Fruit fly (Drosophila melanogaster) whole organism, embryonic: Measurements from ENCODE around the gene Sec15.

ENCODE experiments used
- BEAF-32 ChIP-seq: fragments of 200-800 bp; sonication (Bioruptor generic); optimal IDR thresholded peaks from 3 replicates; lab custom pipeline; 2017; ENCODE audit warnings: missing biosample characterization, missing genetic modification characterization, mild to moderate bottlenecking, moderate library complexity, missing genetic modification reagents
- CG10267 ChIP-seq: fragments of 200-800 bp; sonication (Bioruptor generic); optimal IDR thresholded peaks from 2 replicates; lab custom pipeline; 2018; ENCODE audit warnings: missing biosample characterization, mild to moderate bottlenecking, missing genetic modification characterization, moderate library complexity
- CG10321 ChIP-seq: fragments of 200-800 bp; sonication (Bioruptor generic); IDR thresholded peaks from 2 replicates; pipeline ENCODE4 v1.3.6; 2022; ENCODE audit warnings: missing biosample characterization, missing genetic modification characterization
- CG13123 ChIP-seq: fragments of 200-800 bp; sonication (Bioruptor generic); optimal IDR thresholded peaks from 2 replicates; lab custom pipeline; 2016; ENCODE audit warnings: missing biosample characterization, missing genetic modification characterization
- CG14014 ChIP-seq: fragments of 200-800 bp; sonication (Bioruptor generic); IDR thresholded peaks from 2 replicates; pipeline ENCODE4 v1.3.6; 2022; ENCODE audit warnings: missing biosample characterization, missing genetic modification characterization
- CG14710 ChIP-seq: fragments of 200-800 bp; sonication (Bioruptor generic); optimal IDR thresholded peaks from 3 replicates; lab custom pipeline; 2019; ENCODE audit warnings: missing biosample characterization, mild to moderate bottlenecking, missing genetic modification characterization, moderate library complexity
- CG15479 ChIP-seq: fragments of 200-800 bp; sonication (Bioruptor generic); optimal IDR thresholded peaks from 3 replicates; lab custom pipeline; 2019; ENCODE audit warnings: missing biosample characterization, mild to moderate bottlenecking, missing genetic modification characterization, moderate library complexity
- CG1602 ChIP-seq: fragments of 200-800 bp; sonication (Bioruptor generic); optimal IDR thresholded peaks from 3 replicates; lab custom pipeline; 2016; ENCODE audit warnings: missing biosample characterization, missing genetic modification characterization
- CG16813 ChIP-seq: fragments of 200-800 bp; sonication (Bioruptor generic); IDR thresholded peaks from 3 replicates; pipeline ENCODE4 v1.3.6; 2022; ENCODE audit warnings: missing biosample characterization, missing genetic modification characterization; ENCODE audit not compliant: partially characterized antibody
- CG18011 ChIP-seq: fragments of 200-800 bp; sonication (Bioruptor generic); optimal IDR thresholded peaks from 2 replicates; lab custom pipeline; 2017; ENCODE audit warnings: missing biosample characterization, missing genetic modification characterization, mild to moderate bottlenecking, moderate library complexity, missing genotype
- CG18476 ChIP-seq: fragments of 200-800 bp; sonication (Bioruptor generic); optimal IDR thresholded peaks from 2 replicates; lab custom pipeline; 2016; ENCODE audit warnings: missing biosample characterization, mild to moderate bottlenecking, missing genetic modification characterization
- CG2678 ChIP-seq: fragments of 200-800 bp; sonication (Bioruptor generic); optimal IDR thresholded peaks from 3 replicates; lab custom pipeline; 2019; ENCODE audit warnings: missing biosample characterization, mild to moderate bottlenecking, missing genetic modification characterization, moderate library complexity
- CG3065 ChIP-seq: fragments of 200-800 bp; sonication (Bioruptor generic); optimal IDR thresholded peaks from 2 replicates; lab custom pipeline; 2016; ENCODE audit warnings: missing biosample characterization, missing genetic modification characterization
- CG34224 ChIP-seq: fragments of 200-800 bp; sonication (Bioruptor generic); IDR thresholded peaks from 3 replicates; pipeline ENCODE4 v1.3.6; 2022; ENCODE audit warnings: missing biosample characterization, missing genetic modification characterization; ENCODE audit not compliant: partially characterized antibody
- CG34422 ChIP-seq: fragments of 200-800 bp; sonication (Bioruptor generic); IDR thresholded peaks from 3 replicates; pipeline ENCODE4 v1.3.6; 2022; ENCODE audit warnings: missing biosample characterization, missing genetic modification characterization
- CG3838 ChIP-seq: fragments of 200-800 bp; sonication (Bioruptor generic); optimal IDR thresholded peaks from 3 replicates; lab custom pipeline; 2016; ENCODE audit warnings: missing biosample characterization, missing genetic modification characterization
- CG4424 ChIP-seq: fragments of 200-800 bp; sonication (Bioruptor generic); optimal IDR thresholded peaks from 3 replicates; lab custom pipeline; 2016; ENCODE audit warnings: missing biosample characterization, missing genetic modification characterization
- CG6791 ChIP-seq: fragments of 200-800 bp; sonication (Bioruptor generic); IDR thresholded peaks from 3 replicates; pipeline ENCODE4 v1.3.6; 2022; ENCODE audit warnings: missing biosample characterization, missing genetic modification characterization; ENCODE audit not compliant: partially characterized antibody
- CG7987 ChIP-seq: fragments of 200-800 bp; sonication (Bioruptor generic); optimal IDR thresholded peaks from 2 replicates; lab custom pipeline; 2018; ENCODE audit warnings: missing biosample characterization, mild to moderate bottlenecking, missing genetic modification characterization, moderate library complexity
- CG8290 ChIP-seq, 3 experiments: fragments of 200-800 bp; sonication (Bioruptor generic); optimal IDR thresholded peaks; 2 replicates each; lab custom pipeline; 2016 to 2019; ENCODE audit warnings: missing biosample characterization in 3 of 3, missing genetic modification characterization in 3 of 3, mild to moderate bottlenecking in 2 of 3, moderate library complexity in 1 of 3
- Dad ChIP-seq: fragments of 200-800 bp; sonication (Bioruptor generic); optimal IDR thresholded peaks from 3 replicates; lab custom pipeline; 2016; ENCODE audit warnings: missing biosample characterization, missing genetic modification characterization
- Ets97D ChIP-seq: fragments of 200-800 bp; sonication (Bioruptor generic); optimal IDR thresholded peaks from 3 replicates; lab custom pipeline; 2016; ENCODE audit warnings: missing biosample characterization, missing genetic modification characterization
- Hmr ChIP-seq: fragments of 200-800 bp; sonication (Bioruptor generic); optimal IDR thresholded peaks from 3 replicates; lab custom pipeline; 2017; ENCODE audit warnings: mild to moderate bottlenecking, missing biosample characterization, missing genetic modification reagents, missing genetic modification characterization
- Hr51 ChIP-seq, 2 experiments: fragments of 200-800 bp; sonication (Bioruptor generic); optimal IDR thresholded peaks; 2 replicates in 1 of 2; 3 replicates in 1 of 2; lab custom pipeline; 2016 to 2018; ENCODE audit warnings: missing biosample characterization in 2 of 2, missing genetic modification characterization in 2 of 2, mild to moderate bottlenecking in 1 of 2, moderate library complexity in 1 of 2
- Jarid2 ChIP-seq: fragments of 200-800 bp; sonication (Bioruptor generic); optimal IDR thresholded peaks from 3 replicates; lab custom pipeline; 2017; ENCODE audit warnings: mild to moderate bottlenecking, missing biosample characterization, missing genetic modification reagents, missing genetic modification characterization
- Lpt ChIP-seq: fragments of >200 bp; optimal IDR thresholded peaks from 2 replicates; lab custom pipeline; 2018; ENCODE audit warnings: missing biosample characterization, missing genetic modification characterization
- MBD-R2 ChIP-seq: fragments of 200-800 bp; sonication (Bioruptor generic); IDR thresholded peaks from 2 replicates; pipeline ENCODE4 v1.3.6; 2022; ENCODE audit warnings: missing biosample characterization, missing genetic modification characterization
- Med ChIP-seq: fragments of 200-800 bp; sonication (Bioruptor generic); peaks from one replicate; lab custom pipeline; 2016; ENCODE audit warnings: missing biosample characterization, missing genetic modification characterization, mild to moderate bottlenecking, inconsistent platforms, moderate library complexity
- Myb ChIP-seq: fragments of 200-800 bp; sonication (Bioruptor generic); optimal IDR thresholded peaks from 2 replicates; lab custom pipeline; 2016; ENCODE audit warnings: missing biosample characterization, missing genetic modification characterization
- NK7.1 ChIP-seq: fragments of 200-800 bp; sonication (Bioruptor generic); optimal IDR thresholded peaks from 3 replicates; lab custom pipeline; 2016; ENCODE audit warnings: missing biosample characterization, missing genetic modification characterization
- Six4 ChIP-seq: fragments of 200-800 bp; sonication (Bioruptor generic); optimal IDR thresholded peaks from 2 replicates; lab custom pipeline; 2016; ENCODE audit warnings: missing biosample characterization, missing genetic modification characterization
- Trl ChIP-seq, 3 experiments: fragments of >200 bp in 2 of 3; fragments of 200-800 bp in 1 of 3; sonication (Bioruptor generic) in 1 of 3; optimal IDR thresholded peaks; 2 replicates in 1 of 3; 3 replicates in 2 of 3; lab custom pipeline; 2016 to 2017; ENCODE audit warnings: missing biosample characterization in 1 of 3, missing genetic modification characterization in 1 of 3
- caup ChIP-seq: fragments of 200-800 bp; sonication (Bioruptor generic); optimal IDR thresholded peaks from 3 replicates; lab custom pipeline; 2017; ENCODE audit warnings: missing biosample characterization, mild to moderate bottlenecking, missing genetic modification characterization, moderate library complexity; ENCODE audit not compliant: severe bottlenecking
- dmrt99B ChIP-seq: fragments of 200-800 bp; sonication (Bioruptor generic); optimal IDR thresholded peaks from 2 replicates; lab custom pipeline; 2018; ENCODE audit warnings: missing biosample characterization, mild to moderate bottlenecking, missing genetic modification characterization, moderate library complexity
- en ChIP-seq: fragments of 200-800 bp; sonication (Bioruptor generic); optimal IDR thresholded peaks from 2 replicates; lab custom pipeline; 2016; ENCODE audit warnings: missing biosample characterization, missing genetic modification characterization
- grau ChIP-seq: fragments of 200-800 bp; optimal IDR thresholded peaks from 3 replicates; lab custom pipeline; 2019; ENCODE audit warnings: missing biosample characterization, mild to moderate bottlenecking, missing genetic modification characterization, moderate library complexity
- hb ChIP-seq: fragments of 200-800 bp; sonication (Bioruptor generic); IDR thresholded peaks from 3 replicates; pipeline ENCODE4 v1.3.6; 2022; ENCODE audit warnings: missing biosample characterization, missing genetic modification characterization; ENCODE audit not compliant: partially characterized antibody
- mam ChIP-seq: fragments of 200-800 bp; sonication (Bioruptor generic); optimal IDR thresholded peaks from 3 replicates; lab custom pipeline; 2016; ENCODE audit warnings: missing biosample characterization, missing genetic modification characterization
- mld ChIP-seq: fragments of 200-800 bp; sonication (Bioruptor generic); IDR thresholded peaks from 3 replicates; pipeline ENCODE4 v1.3.6; 2022; ENCODE audit warnings: missing biosample characterization, missing genetic modification characterization; ENCODE audit not compliant: partially characterized antibody
- nmo ChIP-seq: fragments of 200-800 bp; sonication (Bioruptor generic); optimal IDR thresholded peaks from 2 replicates; lab custom pipeline; 2018; ENCODE audit warnings: missing biosample characterization, mild to moderate bottlenecking, missing genetic modification characterization, moderate library complexity
- p53 ChIP-seq: fragments of 200-800 bp; sonication (Bioruptor generic); optimal IDR thresholded peaks from 2 replicates; lab custom pipeline; 2016; ENCODE audit warnings: missing biosample characterization, missing genetic modification characterization
- phol ChIP-seq: fragments of 200-800 bp; sonication (Bioruptor generic); optimal IDR thresholded peaks from 3 replicates; lab custom pipeline; 2018; ENCODE audit warnings: missing biosample characterization, mild to moderate bottlenecking, missing genetic modification characterization, moderate library complexity
- pzg ChIP-seq: fragments of 200-800 bp; sonication (Bioruptor generic); optimal IDR thresholded peaks from 3 replicates; lab custom pipeline; 2018; ENCODE audit warnings: missing biosample characterization, mild to moderate bottlenecking, missing genetic modification characterization, moderate library complexity
- sens ChIP-seq: fragments of 200-800 bp; sonication (Bioruptor generic); peaks from one replicate; lab custom pipeline; 2016; ENCODE audit warnings: missing biosample characterization, missing genetic modification characterization
- slbo ChIP-seq: fragments of 200-800 bp; sonication (Bioruptor generic); IDR thresholded peaks from 2 replicates; pipeline ENCODE4 v1.3.6; 2022; ENCODE audit warnings: missing biosample characterization, missing genetic modification characterization
- trem ChIP-seq: fragments of 200-800 bp; optimal IDR thresholded peaks from 3 replicates; lab custom pipeline; 2019; ENCODE audit warnings: missing biosample characterization, mild to moderate bottlenecking, missing genetic modification characterization, moderate library complexity
- zen2 ChIP-seq: fragments of 200-800 bp; sonication (Bioruptor generic); IDR thresholded peaks from 3 replicates; pipeline ENCODE4 v1.3.6; 2022; ENCODE audit warnings: missing biosample characterization, missing genetic modification characterization; ENCODE audit not compliant: partially characterized antibody

Sec15 gene

dm6 chr3R:21155931-21156488 lies 48.2 kb upstream of the Sec15 start (continued):
- TF ChIP-seq CG18476 (GFP tag; lab: Kevin White, UChicago) (no peak), CG8290 (GFP tag; optimal IDR thresholded peaks at IDR 0.05; lab: Kevin White, UChicago) (no peak), CG8290 (tag; optimal IDR thresholded peaks at IDR 0.05; lab: Kevin White, UChicago) (peak in 1 of 2 experiments; percentile 29), p53 (no peak), dmrt99B (tag; lab: Kevin White, UChicago) (no peak), grau (tag; lab: Kevin White, UChicago) (peak; percentile 8), mld (GFP tag; lab: Robert Waterston, UW) (no peak), Trl (optimal IDR thresholded peaks at IDR 0.05; lab: Kevin White, UChicago) (no peak), Trl (GFP tag; optimal IDR thresholded peaks at IDR 0.05; lab: Kevin White, UChicago) (peak; percentile 6), CG18011 (GFP tag; lab: Kevin White, UChicago) (peak; percentile 99), sens (GFP tag; lab: Kevin White, UChicago) (peak; percentile 75), caup (GFP tag; lab: Kevin White, UChicago) (no peak), mam (GFP tag; lab: Kevin White, UChicago) (peak; percentile 12), zen2 (GFP tag; lab: Robert Waterston, UW) (peak; percentile 39; the same call in 1 of the 3 replicates), CG14710 (peak; percentile 68), CG3838 (GFP tag; lab: Kevin White, UChicago) (no peak), CG1602 (GFP tag; lab: Kevin White, UChicago) (no peak), CG16813 (GFP tag; lab: Robert Waterston, UW) (peak; percentile 54; the same call in 2 of the 3 replicates), CG15479 (no peak), slbo (GFP tag; lab: Robert Waterston, UW) (0 out of 2 replicates have a peak, but pooled peaks have one; percentile 9), nmo (GFP tag; lab: Kevin White, UChicago) (peak; percentile 62), Hr51 (GFP tag; optimal IDR thresholded peaks at IDR 0.05; lab: Kevin White, UChicago) (peak in 1 of 2 experiments; percentile 12), Myb (GFP tag; lab: Kevin White, UChicago) (peak; percentile 52), en (GFP tag; lab: Kevin White, UChicago) (no peak), Six4 (peak; percentile 0), CG13123 (no peak), CG10267 (tag; lab: Kevin White, UChicago) (peak; percentile 49), Hmr (GFP tag; lab: Kevin White, UChicago) (peak; percentile 61), MBD-R2 (GFP tag; lab: Robert Waterston, UW) (0 out of 2 replicates have a peak, but pooled peaks have one; percentile 13), Dad (GFP tag; lab: Kevin White, UChicago) (no peak), Jarid2 (GFP tag; lab: Kevin White, UChicago) (peak; percentile 67), CG14014 (GFP tag; lab: Robert Waterston, UW) (no peak), phol (tag; lab: Kevin White, UChicago) (peak; percentile 32), trem (peak; percentile 19), CG7987 (no peak), pzg (GFP tag; lab: Kevin White, UChicago) (peak; percentile 85), CG2678 (tag; lab: Kevin White, UChicago) (no peak), BEAF-32 (peak; percentile 66), CG10321 (GFP tag; lab: Robert Waterston, UW) (no peak), CG34422 (no peak), CG3065 (GFP tag; lab: Kevin White, UChicago) (no peak), CG34224 (peak; percentile 67), CG6791 (GFP tag; lab: Robert Waterston, UW) (peak; percentile 51; the same call in 2 of the 3 replicates), Lpt (no peak), CG4424 (GFP tag; lab: Kevin White, UChicago) (no peak), Med (GFP tag; lab: Kevin White, UChicago) (peak; percentile 82), Ets97D (GFP tag; lab: Kevin White, UChicago) (peak; percentile 83), NK7.1 (no peak), hb (GFP tag; lab: Robert Waterston, UW) (peak; percentile 65; the same call in 1 of the 3 replicates)
